Fruit fly (Drosophila melanogaster) whole organism, embryonic: Measurements from ENCODE around the gene CG7878.
A peak's percentile ranks its signal among the peaks of the same experiment; 100 is the strongest.

Experiments
- CG12391 ChIP-seq: fragments of 200-800 bp; sonication (Bioruptor generic); optimal IDR thresholded peaks from 3 replicates; lab custom pipeline; 2018; ENCODE audit warnings: missing biosample characterization, mild to moderate bottlenecking, missing genetic modification characterization, moderate library complexity
- CG14860 ChIP-seq: fragments of 200-800 bp; sonication (Bioruptor generic); IDR thresholded peaks from 3 replicates; pipeline ENCODE4 v1.3.6; 2022; ENCODE audit warnings: missing biosample characterization, missing genetic modification characterization; ENCODE audit not compliant: partially characterized antibody
- CG15479 ChIP-seq: fragments of 200-800 bp; sonication (Bioruptor generic); optimal IDR thresholded peaks from 3 replicates; lab custom pipeline; 2019; ENCODE audit warnings: missing biosample characterization, mild to moderate bottlenecking, missing genetic modification characterization, moderate library complexity
- CG1602 ChIP-seq: fragments of 200-800 bp; sonication (Bioruptor generic); optimal IDR thresholded peaks from 3 replicates; lab custom pipeline; 2016; ENCODE audit warnings: missing biosample characterization, missing genetic modification characterization
- CG18262 ChIP-seq: fragments of 200-800 bp; optimal IDR thresholded peaks from 3 replicates; lab custom pipeline; 2019; ENCODE audit warnings: missing biosample characterization, mild to moderate bottlenecking, missing genetic modification characterization, moderate library complexity
- CG2120 ChIP-seq: fragments of 200-800 bp; sonication (Bioruptor generic); optimal IDR thresholded peaks from 3 replicates; lab custom pipeline; 2016; ENCODE audit warnings: missing biosample characterization, missing genetic modification characterization
- CG2129 ChIP-seq: fragments of 200-800 bp; sonication (Bioruptor generic); IDR thresholded peaks from 2 replicates; pipeline ENCODE4 v1.3.6; 2022; ENCODE audit warnings: missing biosample characterization, missing genetic modification characterization; ENCODE audit not compliant: partially characterized antibody
- CG3065 ChIP-seq: fragments of 200-800 bp; sonication (Bioruptor generic); optimal IDR thresholded peaks from 2 replicates; lab custom pipeline; 2016; ENCODE audit warnings: missing biosample characterization, missing genetic modification characterization
- CG32532 ChIP-seq: fragments of 200-800 bp; sonication (Bioruptor generic); IDR thresholded peaks from 2 replicates; pipeline ENCODE4 v1.3.6; 2022; ENCODE audit warnings: missing biosample characterization, missing genetic modification characterization
- CG34224 ChIP-seq: fragments of 200-800 bp; sonication (Bioruptor generic); IDR thresholded peaks from 3 replicates; pipeline ENCODE4 v1.3.6; 2022; ENCODE audit warnings: missing biosample characterization, missing genetic modification characterization; ENCODE audit not compliant: partially characterized antibody
- CG34376 ChIP-seq: fragments of 200-800 bp; sonication (Bioruptor generic); optimal IDR thresholded peaks from 2 replicates; lab custom pipeline; 2018; ENCODE audit warnings: missing biosample characterization, mild to moderate bottlenecking, missing genetic modification characterization
- CG7963 ChIP-seq: fragments of 200-800 bp; sonication (Bioruptor generic); IDR thresholded peaks from 3 replicates; pipeline ENCODE4 v1.3.6; 2022; ENCODE audit warnings: missing biosample characterization, missing genetic modification characterization; ENCODE audit not compliant: partially characterized antibody
- CG7987 ChIP-seq: fragments of 200-800 bp; sonication (Bioruptor generic); optimal IDR thresholded peaks from 2 replicates; lab custom pipeline; 2018; ENCODE audit warnings: missing biosample characterization, mild to moderate bottlenecking, missing genetic modification characterization, moderate library complexity
- D19B ChIP-seq: fragments of 200-800 bp; sonication (Bioruptor generic); optimal IDR thresholded peaks from 2 replicates; lab custom pipeline; 2017; ENCODE audit warnings: missing biosample characterization, mild to moderate bottlenecking, missing genetic modification characterization
- Dref ChIP-seq: fragments of 200-800 bp; sonication (Bioruptor generic); IDR thresholded peaks from 2 replicates; pipeline ENCODE4 v1.3.6; 2022; ENCODE audit warnings: missing biosample characterization, missing genetic modification characterization
- Drgx ChIP-seq: fragments of 200-800 bp; sonication (Bioruptor generic); IDR thresholded peaks from 2 replicates; pipeline ENCODE4 v1.3.6; 2022; ENCODE audit warnings: missing biosample characterization, missing genetic modification characterization
- Eip74EF ChIP-seq, 2 experiments: fragments of 200-800 bp in 1 of 2; fragments of >200 bp in 1 of 2; sonication (Bioruptor generic) in 1 of 2; optimal IDR thresholded peaks; 2 replicates each; lab custom pipeline; 2017 to 2019; ENCODE audit warnings: missing biosample characterization in 2 of 2, missing genetic modification characterization in 2 of 2, mild to moderate bottlenecking in 1 of 2, moderate library complexity in 1 of 2
- Ets97D ChIP-seq: fragments of 200-800 bp; sonication (Bioruptor generic); optimal IDR thresholded peaks from 3 replicates; lab custom pipeline; 2016; ENCODE audit warnings: missing biosample characterization, missing genetic modification characterization
- HLH3B ChIP-seq: fragments of 200-800 bp; sonication (Bioruptor generic); IDR thresholded peaks from 2 replicates; pipeline ENCODE4 v1.3.6; 2022; ENCODE audit warnings: missing biosample characterization, missing genetic modification characterization
- HLHmδ ChIP-seq: fragments of 200-800 bp; sonication (Bioruptor generic); optimal IDR thresholded peaks from 2 replicates; lab custom pipeline; 2018; ENCODE audit warnings: missing biosample characterization, mild to moderate bottlenecking, missing genetic modification characterization, moderate library complexity
- Mrtf ChIP-seq: fragments of 200-800 bp; sonication (Bioruptor generic); IDR thresholded peaks from 3 replicates; pipeline ENCODE4 v1.3.6; 2022; ENCODE audit warnings: missing biosample characterization, missing genetic modification characterization
- NFAT ChIP-seq: fragments of 200-800 bp; sonication (Bioruptor generic); IDR thresholded peaks from 2 replicates; pipeline ENCODE4 v1.3.6; 2022; ENCODE audit warnings: missing biosample characterization, missing genetic modification characterization
- Neu2 ChIP-seq: fragments of 200-800 bp; sonication (Bioruptor generic); optimal IDR thresholded peaks from 3 replicates; lab custom pipeline; 2016; ENCODE audit warnings: missing biosample characterization, missing genetic modification characterization, borderline replicate concordance
- Nf-YC ChIP-seq: fragments of 200-800 bp; optimal IDR thresholded peaks from 3 replicates; lab custom pipeline; 2019; ENCODE audit warnings: missing biosample characterization, mild to moderate bottlenecking, missing genetic modification characterization, moderate library complexity
- Oaz ChIP-seq: fragments of 200-800 bp; sonication (Bioruptor generic); IDR thresholded peaks from 2 replicates; pipeline ENCODE4 v1.3.6; 2022; ENCODE audit warnings: missing biosample characterization, missing genetic modification characterization
- Pdp1 ChIP-seq, 2 experiments: fragments of 200-800 bp; sonication (Bioruptor generic); optimal IDR thresholded peaks; 3 replicates each; lab custom pipeline; 2016; ENCODE audit warnings: missing biosample characterization in 2 of 2, missing genetic modification characterization in 2 of 2, mild to moderate bottlenecking in 1 of 2, moderate library complexity in 1 of 2
- Sox102F ChIP-seq: fragments of 200-800 bp; sonication (Bioruptor generic); optimal IDR thresholded peaks from 2 replicates; lab custom pipeline; 2018; ENCODE audit warnings: missing biosample characterization, mild to moderate bottlenecking, missing genetic modification characterization, moderate library complexity
- Sry-β ChIP-seq: fragments of 200-800 bp; sonication (Bioruptor generic); optimal IDR thresholded peaks from 2 replicates; lab custom pipeline; 2018; ENCODE audit warnings: missing biosample characterization, mild to moderate bottlenecking, missing genetic modification characterization, moderate library complexity
- chm ChIP-seq: fragments of 200-800 bp; sonication (Bioruptor generic); IDR thresholded peaks from 2 replicates; pipeline ENCODE4 v1.3.6; 2022; ENCODE audit warnings: missing biosample characterization, missing genetic modification characterization
- cwo ChIP-seq: fragments of 200-800 bp; sonication (Bioruptor generic); optimal IDR thresholded peaks from 3 replicates; lab custom pipeline; 2017; ENCODE audit warnings: missing biosample characterization, missing genetic modification characterization, mild to moderate bottlenecking, moderate library complexity, missing genetic modification reagents
- eve ChIP-seq, 2 experiments: fragments of >200 bp; optimal IDR thresholded peaks; 2 replicates each; lab custom pipeline; 2017; ENCODE audit warnings: missing biosample characterization in 2 of 2, missing genetic modification characterization in 2 of 2
- fd64A ChIP-seq: fragments of 200-800 bp; sonication (Bioruptor generic); optimal IDR thresholded peaks from 3 replicates; lab custom pipeline; 2018; ENCODE audit warnings: missing biosample characterization, mild to moderate bottlenecking, missing genetic modification characterization
- gem ChIP-seq: fragments of 200-800 bp; sonication (Bioruptor generic); optimal IDR thresholded peaks from 2 replicates; lab custom pipeline; 2019; ENCODE audit warnings: missing biosample characterization, mild to moderate bottlenecking, missing genetic modification characterization, moderate library complexity
- ham ChIP-seq: fragments of 200-800 bp; sonication (Bioruptor generic); IDR thresholded peaks from 2 replicates; pipeline ENCODE4 v1.3.6; 2022; ENCODE audit warnings: missing biosample characterization, missing genetic modification characterization
- hb ChIP-seq: fragments of 200-800 bp; sonication (Bioruptor generic); IDR thresholded peaks from 3 replicates; pipeline ENCODE4 v1.3.6; 2022; ENCODE audit warnings: missing biosample characterization, missing genetic modification characterization; ENCODE audit not compliant: partially characterized antibody
- hth ChIP-seq: fragments of >200 bp; optimal IDR thresholded peaks from 2 replicates; lab custom pipeline; 2017; ENCODE audit warnings: inconsistent platforms
- kah ChIP-seq: fragments of 200-800 bp; sonication (Bioruptor generic); optimal IDR thresholded peaks from 2 replicates; lab custom pipeline; 2018; ENCODE audit warnings: missing biosample characterization, mild to moderate bottlenecking, missing genetic modification characterization
- lilli ChIP-seq: fragments of 200-800 bp; sonication (Bioruptor generic); optimal IDR thresholded peaks from 3 replicates; lab custom pipeline; 2016; ENCODE audit warnings: missing biosample characterization, missing genetic modification characterization
- mirr ChIP-seq: fragments of 200-800 bp; sonication (Bioruptor generic); optimal IDR thresholded peaks from 3 replicates; lab custom pipeline; 2018; ENCODE audit warnings: missing biosample characterization, mild to moderate bottlenecking, missing genetic modification characterization
- odd ChIP-seq: fragments of 200-800 bp; sonication (Bioruptor generic); optimal IDR thresholded peaks from 2 replicates; lab custom pipeline; 2017; ENCODE audit warnings: missing biosample characterization, mild to moderate bottlenecking, missing genetic modification characterization
- otp ChIP-seq: fragments of 200-800 bp; sonication (Bioruptor generic); IDR thresholded peaks from 3 replicates; pipeline ENCODE4, ENCODE4 v1.3.6; 2022; ENCODE audit warnings: missing biosample characterization, missing genetic modification characterization
- sd ChIP-seq: fragments of 200-800 bp; sonication (Bioruptor generic); optimal IDR thresholded peaks from 3 replicates; lab custom pipeline; 2018; ENCODE audit warnings: missing biosample characterization, mild to moderate bottlenecking, missing genetic modification characterization, moderate library complexity
- sim ChIP-seq: fragments of 200-800 bp; sonication (Bioruptor generic); IDR thresholded peaks from 2 replicates; pipeline ENCODE4 v1.3.6; 2022; ENCODE audit warnings: missing biosample characterization, missing genetic modification characterization
- slou ChIP-seq: fragments of 200-800 bp; sonication (Bioruptor generic); optimal IDR thresholded peaks from 3 replicates; lab custom pipeline; 2016; ENCODE audit warnings: missing biosample characterization, missing genetic modification characterization
- stwl ChIP-seq: fragments of 200-800 bp; sonication (Bioruptor generic); optimal IDR thresholded peaks from 3 replicates; lab custom pipeline; 2018; ENCODE audit warnings: missing biosample characterization, mild to moderate bottlenecking, missing genetic modification characterization, moderate library complexity
- sug ChIP-seq: fragments of 200-800 bp; optimal IDR thresholded peaks from 2 replicates; lab custom pipeline; 2019; ENCODE audit warnings: missing biosample characterization, mild to moderate bottlenecking, missing genetic modification characterization, moderate library complexity
- usp ChIP-seq: fragments of >200 bp; optimal IDR thresholded peaks from 2 replicates; lab custom pipeline; 2017; ENCODE audit warnings: missing biosample characterization, missing genetic modification characterization

The CG7878 gene

DNA sequence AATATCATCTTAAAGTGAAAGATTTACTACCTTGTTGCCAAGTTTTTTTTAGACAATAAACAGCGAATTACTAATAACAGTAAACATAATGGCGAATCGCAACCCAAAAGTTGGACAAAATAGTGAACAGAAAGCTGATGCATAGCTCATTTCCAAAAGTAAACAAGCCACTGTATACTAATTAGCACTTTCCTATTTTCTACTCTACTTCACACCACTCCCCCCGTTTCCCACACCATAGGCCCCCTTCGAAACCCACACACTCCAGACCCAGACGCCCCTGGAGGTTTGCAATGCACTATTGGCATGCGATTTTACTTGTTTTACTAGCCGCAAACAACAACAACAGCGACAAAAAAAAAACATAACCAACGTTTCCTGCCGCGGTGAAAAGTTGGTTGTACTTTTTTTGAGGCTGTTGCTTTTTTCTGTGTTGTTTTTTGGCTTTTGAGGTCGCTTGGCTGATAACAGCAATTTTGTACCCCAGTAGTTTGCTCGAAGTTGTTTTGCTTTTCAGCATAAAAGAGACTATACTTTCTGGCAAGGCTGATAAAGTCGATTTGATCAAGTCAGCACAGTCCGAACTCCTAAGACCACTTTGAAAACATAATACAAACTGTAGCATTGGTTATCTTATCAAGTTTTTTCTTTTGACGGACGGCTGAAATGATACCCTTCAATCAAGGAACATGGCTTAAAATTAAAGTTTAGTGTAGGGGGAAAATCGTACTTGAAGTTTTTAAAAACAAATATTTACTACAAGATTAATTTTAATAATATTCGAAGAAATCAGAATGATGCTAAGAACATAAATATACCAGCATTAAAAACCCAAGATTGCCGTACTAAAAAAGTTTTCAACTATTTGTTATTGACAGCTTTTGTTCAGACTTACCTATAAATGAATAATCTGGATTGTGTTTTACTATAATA lies 15.3 kb upstream of the CG7878 start (continued):
- TF ChIP-seq NFAT (GFP tag; lab: Robert Waterston, UW) = no peak
- peak; percentile 27 for TF ChIP-seq CG2120 (GFP tag; lab: Kevin White, UChicago)
- peak; percentile 69 for TF ChIP-seq D19B (GFP tag; lab: Kevin White, UChicago)
- TF ChIP-seq fd64A = no peak
- peak; percentile 10 for TF ChIP-seq CG34376
- 0 out of 2 replicates have a peak, but pooled peaks have one; percentile 2 for TF ChIP-seq Drgx (GFP tag; lab: Robert Waterston, UW)
- TF ChIP-seq Neu2 (GFP tag; lab: Kevin White, UChicago) = no peak

DNA sequence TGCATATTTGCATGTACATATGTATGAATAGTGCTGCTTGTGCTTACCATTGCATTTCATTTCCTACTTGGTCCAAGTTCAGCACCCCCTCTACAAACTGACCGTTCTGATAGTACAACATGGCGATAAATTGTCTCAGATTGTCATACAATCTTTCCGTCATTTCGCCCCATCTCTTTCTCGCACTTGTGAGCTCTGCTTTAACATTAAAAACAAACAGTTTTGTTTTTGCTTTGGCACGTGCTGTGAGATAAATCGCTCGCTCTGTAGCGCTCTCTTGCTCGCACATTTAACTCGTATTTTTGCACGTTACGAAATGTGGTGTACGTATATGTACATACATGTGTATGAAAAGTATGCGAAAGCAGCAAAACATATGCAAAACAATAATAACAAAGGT lies 13.8 kb upstream of the CG7878 start:
- peak; percentile 7 for TF ChIP-seq sug (tag; lab: Kevin White, UChicago)
- TF ChIP-seq CG7987 (GFP tag; lab: Kevin White, UChicago) = peak; percentile 17
- no peak for TF ChIP-seq odd (GFP tag; lab: Kevin White, UChicago)
- no peak for TF ChIP-seq CG2129
- no peak for TF ChIP-seq slou
- TF ChIP-seq hb (GFP tag; lab: Robert Waterston, UW) = no peak
- no peak for TF ChIP-seq CG3065
- no peak for TF ChIP-seq Mrtf (GFP tag; lab: Robert Waterston, UW)
- TF ChIP-seq Eip74EF (GFP tag; optimal IDR thresholded peaks at IDR 0.05; lab: Kevin White, UChicago) = peak in 1 of 2 experiments; percentile 7
- no peak for TF ChIP-seq stwl (tag; lab: Kevin White, UChicago)
- TF ChIP-seq Pdp1 (GFP tag; optimal IDR thresholded peaks at IDR 0.05; lab: Kevin White, UChicago) = no peak
- no peak for TF ChIP-seq gem (tag; lab: Kevin White, UChicago)
- no peak for TF ChIP-seq CG7963 (GFP tag; lab: Robert Waterston, UW)
- TF ChIP-seq Nf-YC (tag; lab: Kevin White, UChicago) = no peak
- TF ChIP-seq Sry-β (GFP tag; lab: Kevin White, UChicago) = no peak
- TF ChIP-seq Sox102F (GFP tag; lab: Kevin White, UChicago) = no peak
- no peak for TF ChIP-seq Ets97D (GFP tag; lab: Kevin White, UChicago)
- TF ChIP-seq otp (GFP tag; lab: Robert Waterston, UW) = no peak
- TF ChIP-seq kah (GFP tag; lab: Kevin White, UChicago) = no peak
- TF ChIP-seq Oaz = no peak
- no peak for TF ChIP-seq lilli
- TF ChIP-seq sim (GFP tag; lab: Robert Waterston, UW) = no peak
- no peak for TF ChIP-seq fd64A
- TF ChIP-seq sd (tag; lab: Kevin White, UChicago) = no peak
- TF ChIP-seq eve (GFP tag; optimal IDR thresholded peaks at IDR 0.05; lab: Kevin White, UChicago) = peak in 1 of 2 experiments; percentile 33
- no peak for TF ChIP-seq CG32532
- no peak for TF ChIP-seq Dref (GFP tag; lab: Robert Waterston, UW)
- TF ChIP-seq CG14860 (GFP tag; lab: Robert Waterston, UW) = no peak
- TF ChIP-seq usp = no peak
- no peak for TF ChIP-seq chm
- no peak for TF ChIP-seq hth
- TF ChIP-seq CG34224 = no peak
- TF ChIP-seq cwo = peak; percentile 88
- TF ChIP-seq CG18262 (tag; lab: Kevin White, UChicago) = no peak
- TF ChIP-seq ham (GFP tag; lab: Robert Waterston, UW) = no peak
- TF ChIP-seq mirr (GFP tag; lab: Kevin White, UChicago) = peak; percentile 4
- no peak for TF ChIP-seq HLHmδ (GFP tag; lab: Kevin White, UChicago)
- peak; percentile 96 for TF ChIP-seq CG15479 (GFP tag; lab: Kevin White, UChicago)
- TF ChIP-seq CG12391 (tag; lab: Kevin White, UChicago) = no peak
- no peak for TF ChIP-seq CG1602 (GFP tag; lab: Kevin White, UChicago)
- no peak for TF ChIP-seq HLH3B (GFP tag; lab: Robert Waterston, UW)
- TF ChIP-seq NFAT (GFP tag; lab: Robert Waterston, UW) = no peak
